Fruit fly (Drosophila melanogaster) whole organism: ENCODE measurements around the gene CG6415.

ENCODE experiments used
- CG8478 ChIP-seq: fragments of >200 bp; optimal IDR thresholded peaks from 2 replicates; lab custom pipeline; 2018; ENCODE audit warnings: inconsistent platforms
- Dll ChIP-seq: fragments of >200 bp; optimal IDR thresholded peaks from 2 replicates; lab custom pipeline; 2017
- EcR ChIP-seq, 2 experiments: fragments of >200 bp; optimal IDR thresholded peaks; 2 replicates each; lab custom pipeline; 2017; ENCODE audit warnings: missing biosample characterization in 2 of 2, missing genetic modification characterization in 2 of 2, missing genetic modification reagents in 2 of 2
- pan ChIP-seq: fragments of >200 bp; optimal IDR thresholded peaks from 2 replicates; lab custom pipeline; 2017
- psq ChIP-seq: fragments of >200 bp; optimal IDR thresholded peaks from 2 replicates; lab custom pipeline; 2017
- usp ChIP-seq: fragments of >200 bp; optimal IDR thresholded peaks from 2 replicates; lab custom pipeline; 2017; ENCODE audit warnings: missing biosample characterization, missing genetic modification characterization, mixed read lengths

Gene CG6415

DNA sequence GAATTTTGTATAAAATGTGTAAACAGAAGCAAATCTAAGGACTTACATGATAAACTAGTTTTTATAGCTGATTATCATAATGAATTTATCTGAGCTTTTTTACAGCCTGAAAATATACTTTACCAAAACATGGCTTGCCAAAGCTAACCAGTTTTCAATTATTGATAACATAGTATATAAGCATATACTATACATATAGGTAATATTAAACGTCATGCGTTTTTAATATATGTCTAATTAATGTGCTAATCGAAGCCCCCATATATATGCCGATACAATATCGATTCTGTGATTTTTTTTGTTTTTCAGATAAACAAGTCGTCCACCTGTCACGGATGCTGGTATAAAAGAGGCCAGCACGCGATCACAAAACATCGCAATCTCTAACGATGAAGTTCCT, 21.8 kb upstream of the CG6415 start, which contains the start of gene CG17107:
TSS of gene CG17107 (plus strand) at position 301 of the 400 bp plus-strand sequence.
- no peak for TF ChIP-seq pan
- TF ChIP-seq CG8478 (lab: Kevin White, UChicago) = no peak
- TF ChIP-seq usp (GFP tag; lab: Kevin White, UChicago) = no peak
- TF ChIP-seq psq (lab: Kevin White, UChicago) = no peak
- TF ChIP-seq EcR (GFP tag; optimal IDR thresholded peaks at IDR 0.05; lab: Kevin White, UChicago) = no peak
- no peak for TF ChIP-seq Dll (lab: Kevin White, UChicago)

DNA sequence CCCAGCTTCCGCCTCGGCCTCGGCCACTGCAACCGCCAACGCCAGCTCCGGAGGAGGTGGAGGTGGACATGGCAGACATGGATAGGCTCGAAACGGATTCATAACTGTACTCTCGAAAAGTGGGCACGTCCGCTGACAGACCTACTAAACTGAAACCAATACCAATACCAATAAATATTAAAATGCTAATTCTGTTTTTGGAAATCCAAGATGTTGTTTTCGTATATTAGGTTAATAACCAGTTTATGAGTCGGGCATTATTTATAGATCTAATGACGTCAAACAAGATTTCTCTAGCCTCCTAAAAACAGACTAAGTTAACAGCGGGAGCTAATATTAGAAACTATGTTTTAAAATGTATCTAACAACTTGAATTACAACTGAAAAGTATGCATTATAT, 21.2 kb upstream of the CG6415 start:
- TF ChIP-seq EcR (GFP tag; optimal IDR thresholded peaks at IDR 0.05; lab: Kevin White, UChicago) (no peak), pan (no peak), CG8478 (lab: Kevin White, UChicago) (no peak), usp (GFP tag; lab: Kevin White, UChicago) (no peak), psq (lab: Kevin White, UChicago) (no peak), Dll (lab: Kevin White, UChicago) (no peak)

DNA sequence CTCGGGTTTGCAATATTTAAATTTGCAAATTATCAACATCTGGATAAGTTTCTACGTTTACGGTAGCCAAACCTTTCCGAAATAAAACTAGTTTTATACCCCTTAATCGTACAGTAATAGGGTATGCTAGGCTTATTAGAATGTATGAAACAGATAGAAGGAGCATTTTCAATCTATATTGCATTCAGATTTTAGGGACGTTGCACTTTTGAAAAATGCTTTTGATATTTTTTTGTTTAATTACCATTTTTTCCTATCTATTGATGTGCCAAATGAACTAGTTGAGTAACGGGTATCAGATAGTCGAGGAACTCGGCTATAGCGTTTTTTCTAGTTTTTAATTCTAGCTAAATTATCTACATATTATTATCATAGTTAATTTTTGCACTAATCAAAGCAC, 20.5 kb upstream of the CG6415 start:
- TF ChIP-seq psq (lab: Kevin White, UChicago) (no peak), EcR (GFP tag; optimal IDR thresholded peaks at IDR 0.05; lab: Kevin White, UChicago) (no peak), pan (no peak), Dll (lab: Kevin White, UChicago) (no peak), CG8478 (lab: Kevin White, UChicago) (no peak), usp (GFP tag; lab: Kevin White, UChicago) (no peak)

DNA sequence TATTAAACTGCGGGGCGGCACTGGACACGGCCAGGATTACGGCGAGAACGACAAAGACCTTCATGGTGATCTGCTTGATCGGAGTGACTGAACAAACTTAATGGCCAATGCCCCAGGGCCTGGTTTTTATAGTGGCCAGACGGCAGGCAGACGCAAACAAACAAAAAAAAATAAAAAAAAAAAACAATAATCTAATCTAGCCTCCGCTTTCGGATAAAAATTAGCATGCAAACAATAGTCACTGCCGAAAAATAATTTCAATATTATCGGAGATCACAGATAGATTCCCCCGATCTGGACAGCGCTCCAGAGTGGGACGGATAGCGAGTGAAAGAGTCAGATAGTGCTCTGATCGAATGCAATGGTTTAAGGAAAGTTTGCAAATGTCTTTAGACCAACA, 19.1 kb upstream of the CG6415 start, which contains the start of gene CG7299:
TSS of gene CG7299 (minus strand) at position 101 of the 400 bp plus-strand sequence.
- TF ChIP-seq usp (GFP tag; lab: Kevin White, UChicago) (no peak), psq (lab: Kevin White, UChicago) (no peak), CG8478 (lab: Kevin White, UChicago) (no peak), EcR (GFP tag; optimal IDR thresholded peaks at IDR 0.05; lab: Kevin White, UChicago) (no peak), Dll (lab: Kevin White, UChicago) (no peak), pan (no peak)

DNA sequence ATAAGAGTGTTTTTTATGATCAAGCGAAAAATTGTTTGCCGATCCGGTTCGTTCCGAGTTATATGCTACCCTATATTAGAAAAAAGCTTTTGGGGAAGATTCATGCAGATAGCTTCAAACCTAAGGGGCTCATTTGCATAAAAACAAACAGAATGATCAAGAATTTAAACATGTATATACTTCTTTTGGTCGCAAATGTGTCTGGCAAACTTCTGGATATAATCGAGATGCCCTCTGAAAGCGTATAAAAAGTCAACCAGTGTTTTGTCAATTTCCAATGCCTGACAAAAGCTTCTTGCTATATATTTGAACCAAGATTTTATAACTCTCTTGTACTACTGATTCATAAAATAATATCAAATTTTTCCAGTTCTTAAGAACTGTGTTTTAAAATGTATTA, 17.8 kb upstream of the CG6415 start:
- TF ChIP-seq psq (lab: Kevin White, UChicago) = no peak
- no peak for TF ChIP-seq Dll (lab: Kevin White, UChicago)
- TF ChIP-seq usp (GFP tag; lab: Kevin White, UChicago) = no peak
- TF ChIP-seq CG8478 (lab: Kevin White, UChicago) = no peak
- TF ChIP-seq EcR (GFP tag; optimal IDR thresholded peaks at IDR 0.05; lab: Kevin White, UChicago) = no peak
- no peak for TF ChIP-seq pan

DNA sequence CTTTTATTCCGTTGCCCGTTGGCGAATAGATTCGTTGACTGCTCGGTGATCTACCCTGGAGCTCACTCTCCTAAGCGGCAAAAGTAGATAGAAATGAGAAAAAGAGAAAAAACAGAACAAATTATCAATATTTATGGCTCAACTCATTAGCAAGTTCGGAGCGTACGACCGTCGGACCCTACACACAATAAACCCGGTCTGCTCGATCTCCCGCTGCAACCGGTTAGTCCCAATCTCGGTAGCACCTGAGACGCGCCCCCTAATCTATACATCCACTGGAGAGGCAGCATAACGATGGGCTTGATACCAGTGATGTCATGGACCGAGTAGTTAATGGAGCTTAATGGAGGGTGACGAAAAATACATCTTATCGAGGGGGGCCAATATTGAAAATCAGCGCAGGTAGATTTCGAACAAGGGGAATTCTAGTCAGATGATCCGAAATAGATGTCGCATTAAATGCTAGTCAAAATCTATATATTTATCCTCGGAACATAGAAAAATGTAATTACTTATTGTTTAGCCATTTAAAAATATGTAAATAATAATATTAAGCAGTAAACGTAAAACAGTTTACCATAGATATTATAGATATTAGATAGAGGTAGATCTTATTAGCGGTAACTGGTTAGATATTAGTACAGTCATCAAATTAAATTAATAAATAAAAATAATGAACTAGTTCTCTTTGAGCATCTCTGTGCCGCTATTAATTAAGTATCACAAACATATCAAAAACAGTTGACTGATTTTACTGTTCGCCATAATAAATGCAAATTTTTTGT, 16.2 kb upstream of the CG6415 start, which contains the start of gene CG7296:
TSS of gene CG7296 (minus strand) at position 58 of the 785 bp plus-strand sequence.
- TF ChIP-seq Dll (lab: Kevin White, UChicago) (no peak), pan (no peak), CG8478 (lab: Kevin White, UChicago) (no peak), psq (lab: Kevin White, UChicago) (no peak), usp (GFP tag; lab: Kevin White, UChicago) (no peak), EcR (GFP tag; optimal IDR thresholded peaks at IDR 0.05; lab: Kevin White, UChicago) (no peak)

DNA sequence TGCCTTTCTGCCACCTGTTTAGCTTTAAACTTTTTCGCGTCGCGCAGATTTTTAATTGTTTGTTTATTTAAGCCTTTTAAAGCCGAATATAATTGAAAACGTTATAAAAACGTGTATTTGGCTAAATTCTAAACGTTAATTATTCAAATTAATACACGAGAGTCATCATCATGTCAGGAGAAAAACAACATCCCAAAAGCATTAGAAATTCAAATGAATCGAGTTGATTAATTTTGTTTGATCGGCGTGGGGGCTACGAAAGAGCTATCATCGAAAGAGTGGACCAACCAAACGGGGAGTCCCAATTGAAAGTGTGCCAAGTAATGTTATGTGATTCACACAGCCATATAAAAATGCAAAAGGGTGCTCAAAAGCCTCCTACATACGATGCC, 15.6 kb upstream of the CG6415 start:
- no peak for TF ChIP-seq pan
- TF ChIP-seq usp (GFP tag; lab: Kevin White, UChicago) = no peak
- TF ChIP-seq EcR (GFP tag; optimal IDR thresholded peaks at IDR 0.05; lab: Kevin White, UChicago) = no peak
- TF ChIP-seq Dll (lab: Kevin White, UChicago) = no peak
- no peak for TF ChIP-seq psq (lab: Kevin White, UChicago)
- no peak for TF ChIP-seq CG8478 (lab: Kevin White, UChicago)

DNA sequence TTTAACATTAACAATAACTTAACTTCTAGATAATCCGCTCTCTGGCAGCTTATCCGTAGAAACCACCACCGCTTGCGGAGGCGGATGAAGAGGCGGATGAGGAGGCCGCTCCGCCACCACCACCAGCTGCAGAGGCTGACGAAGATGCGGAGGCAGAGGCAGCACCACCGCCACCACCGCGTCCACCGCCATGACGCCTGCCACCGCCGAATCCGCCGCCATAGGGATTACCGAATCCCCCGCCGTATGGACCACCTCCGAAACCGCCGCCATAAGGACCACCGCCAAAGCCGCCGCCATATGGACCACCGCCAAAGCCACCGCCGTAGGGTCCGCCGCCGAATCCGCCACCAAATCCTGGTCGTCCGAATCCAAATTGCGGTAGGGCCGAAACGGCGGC, 14.7 kb upstream of the CG6415 start:
- no peak for TF ChIP-seq Dll (lab: Kevin White, UChicago)
- TF ChIP-seq CG8478 (lab: Kevin White, UChicago) = no peak
- TF ChIP-seq usp (GFP tag; lab: Kevin White, UChicago) = no peak
- no peak for TF ChIP-seq EcR (GFP tag; optimal IDR thresholded peaks at IDR 0.05; lab: Kevin White, UChicago)
- no peak for TF ChIP-seq psq (lab: Kevin White, UChicago)

DNA sequence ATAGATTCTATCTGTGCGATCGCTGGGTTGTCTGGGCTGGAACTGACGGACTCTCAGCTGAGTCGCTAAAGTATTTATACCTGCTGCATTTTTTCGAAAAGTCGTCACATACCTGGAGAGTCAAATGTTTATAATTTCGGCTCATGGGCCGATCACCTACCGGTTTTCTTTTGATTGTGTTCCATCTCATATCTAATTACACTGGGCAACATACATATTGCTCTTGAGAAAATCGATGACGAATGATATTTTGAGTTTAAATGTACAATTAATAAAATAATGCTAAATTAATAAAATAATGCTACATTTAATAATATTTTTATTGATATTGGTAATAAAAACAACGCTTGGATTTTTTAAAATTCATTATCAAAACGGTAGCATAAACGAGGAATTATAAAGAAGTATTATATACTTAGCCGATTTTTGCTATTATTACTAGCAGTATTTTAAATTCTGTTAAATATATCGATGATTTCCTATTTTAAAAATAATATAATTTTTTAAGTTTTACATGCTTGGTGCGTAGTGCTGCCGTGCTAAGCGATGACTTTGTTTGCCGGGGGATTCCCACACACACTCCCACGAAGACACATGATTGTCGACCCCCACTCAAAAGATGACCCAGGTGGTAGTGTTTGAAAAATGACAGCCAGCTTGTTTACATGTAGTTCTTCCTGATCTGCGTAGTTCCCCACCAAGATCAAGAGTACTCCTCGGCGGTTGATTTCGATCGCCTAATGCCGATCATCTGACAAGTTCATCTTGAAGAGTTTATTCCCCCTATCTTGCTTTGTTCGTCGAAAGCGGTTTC, 14.0 kb upstream of the CG6415 start, which contains the start of gene CG7294:
TSS of gene CG7294 (minus strand) at position 51 of the 814 bp plus-strand sequence.
- TF ChIP-seq CG8478 (lab: Kevin White, UChicago) = no peak
- no peak for TF ChIP-seq Dll (lab: Kevin White, UChicago)
- TF ChIP-seq pan = no peak
- no peak for TF ChIP-seq psq (lab: Kevin White, UChicago)
- no peak for TF ChIP-seq usp (GFP tag; lab: Kevin White, UChicago)
- TF ChIP-seq EcR (GFP tag; optimal IDR thresholded peaks at IDR 0.05; lab: Kevin White, UChicago) = no peak

DNA sequence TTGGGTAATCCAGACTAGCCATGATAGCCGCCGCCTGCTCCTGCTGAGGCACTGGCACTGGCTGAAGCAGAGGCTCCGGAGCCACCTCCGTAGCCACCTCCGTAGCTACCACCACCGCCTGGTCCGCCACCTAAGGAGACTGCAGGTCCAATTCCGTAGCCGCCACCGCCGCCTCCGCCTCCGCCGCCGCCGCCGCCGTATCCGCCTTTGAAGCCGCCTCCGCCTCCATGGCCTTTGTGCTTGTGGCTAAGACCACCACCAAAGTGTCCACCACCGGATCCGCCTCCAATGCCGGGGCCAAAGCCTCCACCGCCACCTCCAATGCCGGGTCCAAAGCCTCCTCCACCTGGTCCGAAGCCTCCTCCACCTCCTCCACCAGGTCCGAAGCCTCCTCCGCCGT, 10.4 kb upstream of the CG6415 start:
- no peak for TF ChIP-seq pan
- TF ChIP-seq psq (lab: Kevin White, UChicago) = no peak
- TF ChIP-seq EcR (GFP tag; optimal IDR thresholded peaks at IDR 0.05; lab: Kevin White, UChicago) = no peak
- TF ChIP-seq CG8478 (lab: Kevin White, UChicago) = no peak
- TF ChIP-seq usp (GFP tag; lab: Kevin White, UChicago) = no peak
- TF ChIP-seq Dll (lab: Kevin White, UChicago) = no peak
